Fruit fly (Drosophila melanogaster): ENCODE data around the gene natalisin.

natalisin gene

dm6 chr3R:14456214-14456862, 37.9 kb downstream of the natalisin start:
- TF ChIP-seq CG9139 (GFP tag; optimal IDR thresholded peaks at IDR 0.05) (no peak), CG10631 (GFP tag; optimal IDR thresholded peaks at IDR 0.05) (no peak), CG4318 (GFP tag; optimal IDR thresholded peaks at IDR 0.05) (peak; percentile 50), CG10669 (GFP tag; optimal IDR thresholded peaks at IDR 0.05) (no peak), Gug (GFP tag; IDR thresholded peaks at IDR 0.05) (0 out of 2 replicates have a peak, but pooled peaks have one; percentile 33), cyc (GFP tag; optimal IDR thresholded peaks at IDR 0.05) (no peak), Smox (GFP tag; optimal IDR thresholded peaks at IDR 0.05) (no peak), CG6808 (GFP tag; optimal IDR thresholded peaks at IDR 0.05) (no peak), acj6 (GFP tag; optimal IDR thresholded peaks at IDR 0.05) (no peak), CG32006 (GFP tag; optimal IDR thresholded peaks at IDR 0.05) (peak; percentile 70), vri (GFP tag; optimal IDR thresholded peaks at IDR 0.05) (no peak), CG7368 (GFP tag; optimal IDR thresholded peaks at IDR 0.05) (no peak), fd59A (GFP tag; optimal IDR thresholded peaks at IDR 0.05) (no peak), OdsH (GFP tag; optimal IDR thresholded peaks at IDR 0.05) (peak; percentile 18), Eip75B (GFP tag; optimal IDR thresholded peaks at IDR 0.05) (no peak), Ets21C (GFP tag; optimal IDR thresholded peaks at IDR 0.05) (no peak), eg (GFP tag; IDR thresholded peaks at IDR 0.05) (peak; percentile 46; the same call in 1 of the 3 replicates), net (GFP tag; optimal IDR thresholded peaks at IDR 0.05) (peak; percentile 13), CG34406 (GFP tag; optimal IDR thresholded peaks at IDR 0.05) (no peak), svp (GFP tag) (peak; percentile 46), Eip78C (GFP tag) (peak; percentile 81), CG3032 (tag; optimal IDR thresholded peaks at IDR 0.05) (no peak), CG15336 (GFP tag; IDR thresholded peaks at IDR 0.05) (peak; percentile 70), Lpt (GFP tag; optimal IDR thresholded peaks at IDR 0.05) (peak; percentile 32), CG8119 (GFP tag; IDR thresholded peaks at IDR 0.05) (peak; percentile 66; the same call in 2 of the 3 replicates), CG6276 (GFP tag; optimal IDR thresholded peaks at IDR 0.05) (peak; percentile 21), Hr39 (GFP tag; optimal IDR thresholded peaks at IDR 0.05) (no peak), CG6163 (GFP tag; IDR thresholded peaks at IDR 0.05) (no peak), CG11762 (GFP tag; optimal IDR thresholded peaks at IDR 0.05; ENCODE audit: insufficient read depth) (no peak), achi (GFP tag; optimal IDR thresholded peaks at IDR 0.05) (peak; percentile 22), Hr4 (GFP tag; optimal IDR thresholded peaks at IDR 0.05) (peak; percentile 65), Met (GFP tag; optimal IDR thresholded peaks at IDR 0.05) (peak; percentile 22), CG3919 (GFP tag; optimal IDR thresholded peaks at IDR 0.05) (peak; percentile 6)

dm6 chr3R:14456995-14457394, 38.6 kb downstream of the natalisin start:
- TF ChIP-seq topi (GFP tag; optimal IDR thresholded peaks at IDR 0.05) (no peak), eg (GFP tag; IDR thresholded peaks at IDR 0.05) (no peak), achi (GFP tag; optimal IDR thresholded peaks at IDR 0.05) (no peak), dac (GFP tag; optimal IDR thresholded peaks at IDR 0.05) (no peak), Met (GFP tag; optimal IDR thresholded peaks at IDR 0.05) (no peak), esn (GFP tag; optimal IDR thresholded peaks at IDR 0.05) (no peak)

- TF ChIP-seq ss (GFP tag; optimal IDR thresholded peaks at IDR 0.05) (peak in 1 of 2 experiments; percentile 16), pdm3 (GFP tag; optimal IDR thresholded peaks at IDR 0.05) (no peak), Eip78C (GFP tag) (peak; percentile 20), CG6808 (GFP tag; optimal IDR thresholded peaks at IDR 0.05) (no peak), CG9139 (GFP tag; optimal IDR thresholded peaks at IDR 0.05) (no peak)
Observed at dm6 chr3R:14457912-14458311, 39.5 kb downstream of the natalisin start.
